Worm (Caenorhabditis elegans) whole organism, L2 larva: ENCODE results near the gene C17C3.3.
A peak's percentile ranks its signal among the peaks of the same experiment; 100 is the strongest.

ENCODE experiments used
- C34F6.9 ChIP-seq: fragments of 150-350 bp; optimal IDR thresholded peaks from 2 replicates; lab custom pipeline; 2014; ENCODE audit warnings: missing biosample characterization, missing genetic modification characterization
- F13H6.1 ChIP-seq: sonication (generic microtip); optimal IDR thresholded peaks from 2 replicates; lab custom pipeline; 2016; ENCODE audit warnings: missing genetic modification characterization, missing compliant biosample characterization
- R02D3.7 ChIP-seq: fragments of 150-350 bp; optimal IDR thresholded peaks from 2 replicates; lab custom pipeline; 2014; ENCODE audit warnings: missing biosample characterization, missing genetic modification characterization
- Y55F3AM.14 ChIP-seq: fragments of 200-800 bp; sonication (Bioruptor generic); optimal IDR thresholded peaks from 2 replicates; lab custom pipeline; 2018; ENCODE audit warnings: mild to moderate bottlenecking, missing genetic modification characterization, missing compliant biosample characterization
- ZK546.5 ChIP-seq: sonication (generic microtip); optimal IDR thresholded peaks from 2 replicates; lab custom pipeline; 2017; ENCODE audit warnings: missing biosample characterization, missing genetic modification characterization
- alr-1 ChIP-seq: fragments of 150-350 bp; optimal IDR thresholded peaks from 2 replicates; lab custom pipeline; 2014; ENCODE audit warnings: missing biosample characterization, missing genetic modification characterization
- aly-2 ChIP-seq: fragments of 150-350 bp; optimal IDR thresholded peaks from 2 replicates; lab custom pipeline; 2014; ENCODE audit warnings: missing biosample characterization, missing genetic modification characterization
- ama-1 ChIP-seq: fragments of 150-350 bp; optimal IDR thresholded peaks from 2 replicates; lab custom pipeline; 2018; ENCODE audit warnings: inconsistent platforms
- blmp-1 ChIP-seq: sonication (generic microtip); optimal IDR thresholded peaks from 2 replicates; lab custom pipeline; 2017; ENCODE audit warnings: missing genetic modification characterization, mild to moderate bottlenecking, missing compliant biosample characterization, antibody characterized with exemption, moderate library complexity; ENCODE audit not compliant: insufficient read depth
- ceh-16 ChIP-seq: fragments of 150-350 bp; optimal IDR thresholded peaks from 2 replicates; lab custom pipeline; 2014; ENCODE audit warnings: missing biosample characterization, missing genetic modification characterization
- ceh-82 ChIP-seq: fragments of 150-350 bp; optimal IDR thresholded peaks from 2 replicates; lab custom pipeline; 2014; ENCODE audit warnings: missing biosample characterization, missing genetic modification characterization
- crh-2 ChIP-seq: sonication (generic microtip); optimal IDR thresholded peaks from 2 replicates; lab custom pipeline; 2017; ENCODE audit warnings: missing biosample characterization, missing genetic modification characterization
- egl-27 ChIP-seq: sonication (generic microtip); optimal IDR thresholded peaks from 3 replicates; lab custom pipeline; 2017; ENCODE audit warnings: missing biosample characterization, missing genetic modification reagents, missing genetic modification characterization
- elt-1 ChIP-seq: fragments of 150-350 bp; optimal IDR thresholded peaks from 2 replicates; lab custom pipeline; 2014; ENCODE audit warnings: missing biosample characterization, missing genetic modification characterization
- elt-3 ChIP-seq: sonication (generic microtip); optimal IDR thresholded peaks from 2 replicates; lab custom pipeline; 2017; ENCODE audit warnings: missing biosample characterization, missing genetic modification characterization
- fos-1 ChIP-seq: fragments of 150-350 bp; optimal IDR thresholded peaks from 2 replicates; lab custom pipeline; 2014; ENCODE audit warnings: missing biosample characterization, missing genetic modification characterization
- gmeb-1 ChIP-seq: fragments of 150-350 bp; optimal IDR thresholded peaks from 2 replicates; lab custom pipeline; 2014; ENCODE audit warnings: missing biosample characterization, missing genetic modification characterization
- lin-11 ChIP-seq: fragments of 150-350 bp; sonication (generic microtip); optimal IDR thresholded peaks from 2 replicates; lab custom pipeline; 2014; ENCODE audit warnings: missing biosample characterization, missing genetic modification characterization, inconsistent platforms, mixed read lengths
- lin-13 ChIP-seq: fragments of 150-350 bp; optimal IDR thresholded peaks from 2 replicates; lab custom pipeline; 2014; ENCODE audit warnings: missing biosample characterization, missing genetic modification reagents, missing genetic modification characterization
- lin-39 ChIP-seq: fragments of 150-350 bp; optimal IDR thresholded peaks from 2 replicates; lab custom pipeline; 2014; ENCODE audit warnings: missing biosample characterization, missing genetic modification reagents, missing genetic modification characterization
- lsy-2 ChIP-seq, 2 experiments: fragments of 150-350 bp in 1 of 2; sonication (generic microtip) in 1 of 2; optimal IDR thresholded peaks; 2 replicates each; lab custom pipeline; 2014 to 2017; ENCODE audit warnings: missing biosample characterization in 2 of 2, missing genetic modification characterization in 2 of 2
- mbf-1 ChIP-seq: sonication (generic microtip); optimal IDR thresholded peaks from 2 replicates; lab custom pipeline; 2017; ENCODE audit warnings: missing biosample characterization, missing genetic modification characterization
- mdl-1 ChIP-seq, 2 experiments: fragments of 150-350 bp in 1 of 2; sonication (generic microtip) in 1 of 2; optimal IDR thresholded peaks; 2 replicates each; lab custom pipeline; 2017; ENCODE audit warnings: missing biosample characterization in 2 of 2, missing genetic modification characterization in 2 of 2
- nhr-11 ChIP-seq: fragments of 150-350 bp; optimal IDR thresholded peaks from 2 replicates; lab custom pipeline; 2014; ENCODE audit warnings: missing biosample characterization, missing genetic modification characterization
- nhr-12 ChIP-seq: fragments of 150-350 bp; optimal IDR thresholded peaks from 2 replicates; lab custom pipeline; 2014; ENCODE audit warnings: missing biosample characterization, missing genetic modification characterization
- nhr-129 ChIP-seq: fragments of 150-350 bp; optimal IDR thresholded peaks from 2 replicates; lab custom pipeline; 2014; ENCODE audit warnings: missing biosample characterization, missing genetic modification characterization
- nhr-21 ChIP-seq: fragments of 150-350 bp; optimal IDR thresholded peaks from 2 replicates; lab custom pipeline; 2014; ENCODE audit warnings: missing biosample characterization, missing genetic modification characterization
- nhr-23 ChIP-seq: fragments of 150-350 bp; optimal IDR thresholded peaks from 2 replicates; lab custom pipeline; 2014; ENCODE audit warnings: missing biosample characterization, missing genetic modification reagents, missing genetic modification characterization
- nhr-237 ChIP-seq: fragments of 150-350 bp; optimal IDR thresholded peaks from 2 replicates; lab custom pipeline; 2014; ENCODE audit warnings: missing biosample characterization, missing genetic modification characterization
- nhr-25 ChIP-seq: fragments of 150-350 bp; sonication (generic microtip); optimal IDR thresholded peaks from 3 replicates; lab custom pipeline; 2014; ENCODE audit warnings: missing biosample characterization, missing genetic modification characterization
- nhr-6 ChIP-seq: fragments of 150-350 bp; optimal IDR thresholded peaks from 2 replicates; lab custom pipeline; 2014; ENCODE audit warnings: missing biosample characterization, missing genetic modification characterization
- nhr-77 ChIP-seq: fragments of 150-350 bp; optimal IDR thresholded peaks from 2 replicates; lab custom pipeline; 2014; ENCODE audit warnings: missing biosample characterization, missing genetic modification characterization
- peb-1 ChIP-seq: fragments of 150-350 bp; optimal IDR thresholded peaks from 2 replicates; lab custom pipeline; 2014; ENCODE audit warnings: missing biosample characterization, missing genetic modification characterization
- sem-4 ChIP-seq: fragments of 150-350 bp; optimal IDR thresholded peaks from 2 replicates; lab custom pipeline; 2014; ENCODE audit warnings: missing biosample characterization, missing genetic modification reagents, missing genetic modification characterization
- skn-1 ChIP-seq: sonication (generic microtip); optimal IDR thresholded peaks from 2 replicates; lab custom pipeline; 2017; ENCODE audit warnings: missing biosample characterization, missing genetic modification characterization
- sma-3 ChIP-seq: sonication (generic microtip); optimal IDR thresholded peaks from 2 replicates; lab custom pipeline; 2016; ENCODE audit warnings: missing genetic modification reagents, missing genetic modification characterization, missing compliant biosample characterization
- sma-9 ChIP-seq, 2 experiments: fragments of 150-350 bp in 1 of 2; sonication (generic microtip) in 1 of 2; optimal IDR thresholded peaks; 2 replicates each; lab custom pipeline; 2014 to 2016; ENCODE audit warnings: missing genetic modification characterization in 2 of 2, mild to moderate bottlenecking in 1 of 2, missing biosample characterization in 1 of 2, missing compliant biosample characterization in 1 of 2, missing genetic modification reagents in 1 of 2, moderate library complexity in 1 of 2
- snpc-4 ChIP-seq: fragments of 150-350 bp; optimal IDR thresholded peaks from 2 replicates; lab custom pipeline; 2014; ENCODE audit warnings: missing biosample characterization, missing genetic modification characterization
- unc-39 ChIP-seq: fragments of 150-350 bp; optimal IDR thresholded peaks from 2 replicates; lab custom pipeline; 2014; ENCODE audit warnings: missing biosample characterization, missing genetic modification characterization
- unc-62 ChIP-seq: fragments of 150-350 bp; optimal IDR thresholded peaks from 2 replicates; lab custom pipeline; 2014; ENCODE audit warnings: missing biosample characterization, missing genetic modification reagents, missing genetic modification characterization
- zag-1 ChIP-seq: fragments of 150-350 bp; optimal IDR thresholded peaks from 2 replicates; lab custom pipeline; 2014; ENCODE audit warnings: missing biosample characterization, missing genetic modification characterization
- ztf-1 ChIP-seq: fragments of 200-800 bp; sonication (Bioruptor generic); conservative IDR thresholded peaks from 2 replicates; pipeline ENCODE4 v1.3.6; 2022; ENCODE audit warnings: missing genetic modification characterization, missing compliant biosample characterization
- ztf-11 ChIP-seq: sonication (generic microtip); optimal IDR thresholded peaks from 2 replicates; lab custom pipeline; 2017; ENCODE audit warnings: missing biosample characterization, missing genetic modification characterization
- ztf-4 ChIP-seq: fragments of 150-350 bp; optimal IDR thresholded peaks from 2 replicates; lab custom pipeline; 2014; ENCODE audit warnings: missing biosample characterization, missing genetic modification characterization

Gene C17C3.3

DNA sequence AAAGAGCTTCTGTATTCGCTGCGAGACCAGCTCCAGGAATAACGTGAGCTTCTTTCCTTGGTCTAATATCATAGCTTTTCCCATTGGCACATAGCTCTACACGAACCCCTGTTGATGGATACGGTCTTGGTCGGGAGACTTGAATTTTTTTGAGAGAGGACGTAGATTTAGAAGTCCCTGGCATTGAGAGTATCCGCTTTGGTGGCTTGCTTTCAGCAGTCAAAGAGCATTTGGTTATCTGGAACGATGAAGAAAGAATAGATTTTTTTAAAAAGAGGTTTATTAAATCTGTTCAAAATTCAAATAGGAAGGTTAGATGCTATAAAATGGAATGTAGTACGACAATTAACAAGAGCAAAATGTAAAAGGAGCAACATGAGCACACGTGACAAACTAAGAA is 28.2 kb downstream of the C17C3.3 start, which contains the start of gene C17G10.13:
Gene C17G10.13 (minus strand): TSS at position 101 of the 400 bp plus-strand sequence.
- TF ChIP-seq nhr-77 (tag; lab: Kevin White, UChicago), result no peak
- no peak for TF ChIP-seq ceh-82 (tag; lab: Kevin White, UChicago)
- no peak for TF ChIP-seq ztf-11 (tag; lab: Kevin White, UChicago)
- TF ChIP-seq nhr-6 (tag; lab: Kevin White, UChicago), result no peak
- TF ChIP-seq mbf-1 (tag; lab: Kevin White, UChicago), result no peak

DNA sequence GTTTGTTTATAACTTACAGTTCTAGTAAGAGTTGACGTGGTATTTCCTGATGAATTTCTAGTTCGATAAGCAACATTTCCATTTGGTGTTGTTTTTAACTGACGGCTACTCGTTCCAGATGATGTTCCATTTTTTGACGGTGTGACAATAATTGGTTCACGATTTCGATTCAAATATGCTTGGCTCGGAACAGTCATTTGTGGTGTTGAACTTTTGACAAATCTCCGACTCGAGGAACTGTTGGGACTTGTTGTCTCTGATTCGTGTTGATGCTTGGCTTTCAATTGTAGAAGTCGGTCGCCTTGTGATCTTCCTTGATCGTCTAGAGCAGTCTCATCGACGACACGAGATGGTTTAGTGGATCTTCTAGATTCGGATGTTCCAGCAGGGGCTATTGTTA is 30.0 kb downstream of the C17C3.3 start:
- TF ChIP-seq nhr-23 (tag; lab: Kevin White, UChicago) (no peak), F13H6.1 (tag; lab: Kevin White, UChicago) (no peak), C34F6.9 (no peak), peb-1 (tag; lab: Kevin White, UChicago) (no peak), zag-1 (tag; lab: Kevin White, UChicago) (no peak), Y55F3AM.14 (GFP tag; lab: Kevin White, UChicago) (no peak), lsy-2 (tag; optimal IDR thresholded peaks at IDR 0.05; lab: Kevin White, UChicago) (no peak), elt-1 (tag; lab: Kevin White, UChicago) (no peak), nhr-237 (tag; lab: Kevin White, UChicago) (no peak), nhr-12 (tag; lab: Kevin White, UChicago) (no peak), ZK546.5 (no peak), sma-3 (GFP tag; lab: Kevin White, UChicago) (no peak), ceh-16 (tag; lab: Kevin White, UChicago) (no peak), unc-62 (no peak), crh-2 (tag; lab: Kevin White, UChicago) (no peak), unc-39 (no peak), nhr-21 (tag; lab: Kevin White, UChicago) (no peak), mdl-1 (tag; optimal IDR thresholded peaks at IDR 0.05; lab: Kevin White, UChicago) (no peak)
- TF ChIP-seq, all 48 proteins: peak for 0

DNA sequence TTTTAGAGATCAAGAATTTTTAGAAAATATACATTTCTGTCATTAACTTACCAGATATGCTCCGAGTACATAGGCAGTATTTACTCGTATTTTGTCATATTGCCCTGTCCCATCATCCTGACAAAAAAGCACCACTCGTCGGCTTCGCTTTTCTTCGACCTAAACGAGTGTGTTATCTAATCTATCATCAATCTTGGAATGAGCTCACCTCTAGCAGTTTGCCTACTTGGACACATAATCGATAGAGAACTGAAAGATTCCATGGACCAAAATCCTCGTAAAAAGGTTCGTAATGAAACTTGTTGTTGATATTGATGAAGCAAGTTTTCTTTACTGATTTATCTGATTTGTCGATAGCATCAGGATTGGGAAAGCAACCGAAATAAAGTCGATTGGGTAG is 31.3 kb downstream of the C17C3.3 start:
- no peak for TF ChIP-seq nhr-129
- TF ChIP-seq egl-27 (tag; lab: Kevin White, UChicago), result no peak
- TF ChIP-seq unc-39, result no peak
- no peak for TF ChIP-seq sma-9 (GFP tag; optimal IDR thresholded peaks at IDR 0.05; lab: Kevin White, UChicago)
- TF ChIP-seq sma-9 (tag; optimal IDR thresholded peaks at IDR 0.05; lab: Kevin White, UChicago), result no peak
- TF ChIP-seq, all 48 proteins: peak for 0

DNA sequence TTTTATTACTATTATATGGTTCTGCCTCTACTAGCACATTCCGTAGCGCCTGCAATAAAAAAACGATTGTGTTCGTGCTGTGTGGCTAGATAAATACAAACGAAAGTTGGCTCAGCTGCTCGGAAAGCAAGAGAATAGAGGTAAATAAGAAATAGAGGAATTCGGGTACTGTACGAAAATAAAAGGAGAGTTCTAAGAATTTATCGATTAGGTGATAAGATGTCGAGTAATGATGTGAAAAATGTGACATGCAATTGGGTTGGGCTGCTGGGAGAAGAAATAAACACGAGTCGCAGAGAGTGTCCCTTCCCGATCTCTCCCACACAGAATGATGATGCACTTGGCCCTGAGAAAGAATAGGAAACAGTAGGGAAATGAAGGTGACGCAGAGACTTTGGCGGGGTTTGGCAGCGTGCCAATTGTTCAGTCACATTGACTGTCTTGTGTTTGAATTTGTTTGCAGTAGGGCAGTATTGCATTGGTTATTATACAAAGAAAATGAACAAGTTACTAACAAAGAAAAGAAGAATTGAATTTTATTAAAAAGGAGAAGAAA is 31.9 kb downstream of the C17C3.3 start, which contains the start of gene cdc-14:
Gene cdc-14 (minus strand): TSS at position 51 of the 556 bp plus-strand sequence.
- no peak for TF ChIP-seq alr-1
- TF ChIP-seq elt-1 (tag; lab: Kevin White, UChicago), result no peak
- peak; percentile 21 for TF ChIP-seq egl-27 (tag; lab: Kevin White, UChicago)
- no peak for TF ChIP-seq nhr-12 (tag; lab: Kevin White, UChicago)
- TF ChIP-seq ceh-82 (tag; lab: Kevin White, UChicago), result no peak
- peak; percentile 80 for TF ChIP-seq sma-9 (GFP tag; optimal IDR thresholded peaks at IDR 0.05; lab: Kevin White, UChicago)
- no peak for TF ChIP-seq sma-9 (tag; optimal IDR thresholded peaks at IDR 0.05; lab: Kevin White, UChicago)
- no peak for TF ChIP-seq ztf-11 (tag; lab: Kevin White, UChicago)
- peak; percentile 77 for TF ChIP-seq crh-2 (tag; lab: Kevin White, UChicago)
- no peak for TF ChIP-seq zag-1 (tag; lab: Kevin White, UChicago)
- TF ChIP-seq lin-13 (GFP tag; lab: Kevin White, UChicago), result peak; percentile 57
- TF ChIP-seq Y55F3AM.14 (GFP tag; lab: Kevin White, UChicago), result no peak
- no peak for TF ChIP-seq mbf-1 (tag; lab: Kevin White, UChicago)
- no peak for TF ChIP-seq R02D3.7 (tag; lab: Kevin White, UChicago)
- no peak for TF ChIP-seq unc-39
- TF ChIP-seq ztf-1, result no peak
- peak in 1 of 2 experiments; percentile 16 for TF ChIP-seq mdl-1 (tag; optimal IDR thresholded peaks at IDR 0.05; lab: Kevin White, UChicago)
- no peak for TF ChIP-seq skn-1 (tag; lab: Kevin White, UChicago)
- peak; percentile 91 for TF ChIP-seq fos-1 (tag; lab: Kevin White, UChicago)
- TF ChIP-seq nhr-237 (tag; lab: Kevin White, UChicago), result no peak
- no peak for TF ChIP-seq aly-2 (tag; lab: Kevin White, UChicago)
- no peak for TF ChIP-seq ZK546.5
- no peak for TF ChIP-seq elt-3 (tag; lab: Kevin White, UChicago)
- peak; percentile 73 for TF ChIP-seq blmp-1 (tag; lab: Kevin White, UChicago)
- TF ChIP-seq lsy-2 (tag; optimal IDR thresholded peaks at IDR 0.05; lab: Kevin White, UChicago), result peak in 1 of 2 experiments; percentile 82
- peak; percentile 74 for TF ChIP-seq snpc-4 (tag; lab: Kevin White, UChicago)
- TF ChIP-seq nhr-6 (tag; lab: Kevin White, UChicago), result peak; percentile 87
- TF ChIP-seq sma-3 (GFP tag; lab: Kevin White, UChicago), result peak; percentile 85
- peak; percentile 88 for TF ChIP-seq sem-4 (tag; lab: Kevin White, UChicago)
- no peak for TF ChIP-seq lin-39 (tag; lab: Kevin White, UChicago)
- TF ChIP-seq ama-1, result peak; percentile 10
- TF ChIP-seq nhr-23 (tag; lab: Kevin White, UChicago), result no peak
- no peak for TF ChIP-seq nhr-11 (tag; lab: Kevin White, UChicago)
- TF ChIP-seq lin-11, result peak; percentile 33
- TF ChIP-seq nhr-25 (tag; lab: Kevin White, UChicago), result peak; percentile 87
- peak; percentile 60 for TF ChIP-seq gmeb-1 (tag; lab: Kevin White, UChicago)
- TF ChIP-seq unc-62, result no peak
- TF ChIP-seq nhr-129, result peak; percentile 94
- peak; percentile 68 for TF ChIP-seq ztf-4 (tag; lab: Kevin White, UChicago)
